Worm (Caenorhabditis elegans) whole organism, L4 larva: ENCODE measurements around the gene T14B4.20.
A peak's percentile ranks its signal among the peaks of the same experiment; 100 is the strongest.

ENCODE experiments used
- T20F7.1 ChIP-seq: fragments of 200-800 bp; sonication (Bioruptor generic); optimal IDR thresholded peaks from 2 replicates; lab custom pipeline; 2018; ENCODE audit warnings: mild to moderate bottlenecking, missing genetic modification characterization, missing compliant biosample characterization
- Y105C5A.15 ChIP-seq: fragments of 200-800 bp; sonication (Bioruptor generic); IDR thresholded peaks from 2 replicates; pipeline ENCODE4 v1.3.6; 2022; ENCODE audit warnings: missing genetic modification characterization, missing compliant biosample characterization
- Y48G9A.11 ChIP-seq: fragments of 200-800 bp; sonication (Bioruptor generic); IDR thresholded peaks from 2 replicates; pipeline ENCODE4 v1.3.6; 2022; ENCODE audit warnings: missing genetic modification reagents, missing genetic modification characterization, missing compliant biosample characterization
- Y75B8A.6 ChIP-seq: fragments of 200-800 bp; sonication (Bioruptor generic); IDR thresholded peaks from 2 replicates; pipeline ENCODE4 v1.3.6; 2022; ENCODE audit warnings: missing genetic modification reagents, missing genetic modification characterization, missing compliant biosample characterization
- ZK546.5 ChIP-seq, 2 experiments: sonication (generic microtip); optimal IDR thresholded peaks; 2 replicates each; lab custom pipeline; 2017; ENCODE audit warnings: missing biosample characterization in 2 of 2, missing genetic modification characterization in 2 of 2
- aha-1 ChIP-seq: fragments of 150-350 bp; peaks from one replicate; lab custom pipeline; 2014; ENCODE audit warnings: missing biosample characterization, missing genetic modification characterization
- aly-2 ChIP-seq: sonication (generic microtip); optimal IDR thresholded peaks from 2 replicates; lab custom pipeline; 2018; ENCODE audit warnings: missing biosample characterization, missing genetic modification characterization
- ama-1 ChIP-seq: fragments of 150-350 bp; optimal IDR thresholded peaks from 2 replicates; lab custom pipeline; 2014; ENCODE audit warnings: inconsistent platforms, mixed read lengths
- arid-1 ChIP-seq: fragments of 200-800 bp; sonication (Bioruptor generic); conservative IDR thresholded peaks from 2 replicates; pipeline ENCODE4 v1.3.6; 2022; ENCODE audit warnings: missing genetic modification reagents, missing genetic modification characterization, missing compliant biosample characterization
- attf-4 ChIP-seq: sonication (generic microtip); optimal IDR thresholded peaks from 3 replicates; lab custom pipeline; 2017; ENCODE audit warnings: missing biosample characterization, missing genetic modification characterization
- ces-1 ChIP-seq: fragments of 150-350 bp; sonication (generic microtip); optimal IDR thresholded peaks from 4 replicates; lab custom pipeline; 2014; ENCODE audit warnings: missing biosample characterization, missing genetic modification reagents, missing genetic modification characterization
- daf-12 ChIP-seq: fragments of 150-350 bp; optimal IDR thresholded peaks from 2 replicates; lab custom pipeline; 2014; ENCODE audit warnings: missing biosample characterization, missing genetic modification reagents, missing genetic modification characterization
- daf-16 ChIP-seq, 3 experiments: sonication (generic microtip); optimal IDR thresholded peaks; 2 replicates each; lab custom pipeline; 2016 to 2017; ENCODE audit warnings: missing genetic modification characterization in 3 of 3, missing genetic modification reagents in 3 of 3, mild to moderate bottlenecking in 2 of 3, missing compliant biosample characterization in 2 of 3, missing biosample characterization in 1 of 3, moderate library complexity in 1 of 3
- duxl-1 ChIP-seq: sonication (generic microtip); optimal IDR thresholded peaks from 2 replicates; lab custom pipeline; 2016; ENCODE audit warnings: mild to moderate bottlenecking, missing genetic modification characterization, moderate library complexity, missing compliant biosample characterization; ENCODE audit not compliant: poor library complexity
- dve-1 ChIP-seq: sonication (generic microtip); optimal IDR thresholded peaks from 2 replicates; lab custom pipeline; 2017; ENCODE audit warnings: antibody characterized with exemption, mild to moderate bottlenecking, missing genetic modification characterization, missing compliant biosample characterization; ENCODE audit not compliant: insufficient read depth
- egl-27 ChIP-seq: sonication (generic microtip); optimal IDR thresholded peaks from 3 replicates; lab custom pipeline; 2017; ENCODE audit warnings: missing biosample characterization, missing genetic modification reagents, missing genetic modification characterization
- fos-1 ChIP-seq: fragments of 150-350 bp; optimal IDR thresholded peaks from 2 replicates; lab custom pipeline; 2014; ENCODE audit warnings: missing biosample characterization, missing genetic modification characterization
- hmg-1.1 ChIP-seq: fragments of 200-800 bp; sonication (Bioruptor generic); IDR thresholded peaks from 2 replicates; pipeline ENCODE4 v1.3.6; 2022; ENCODE audit warnings: missing genetic modification reagents, missing genetic modification characterization, missing compliant biosample characterization
- lim-7 ChIP-seq: fragments of 200-800 bp; sonication (Bioruptor generic); IDR thresholded peaks from 2 replicates; pipeline ENCODE4 v1.3.6; 2022; ENCODE audit warnings: missing genetic modification characterization, missing compliant biosample characterization
- lin-1 ChIP-seq: fragments of 200-800 bp; sonication (Bioruptor generic); IDR thresholded peaks from 2 replicates; pipeline ENCODE4 v1.3.6; 2022; ENCODE audit warnings: missing genetic modification reagents, missing genetic modification characterization, missing compliant biosample characterization
- lin-29 ChIP-seq: fragments of 200-800 bp; sonication (Bioruptor generic); IDR thresholded peaks from 2 replicates; pipeline ENCODE4 v1.3.6; 2022; ENCODE audit warnings: missing genetic modification reagents, missing genetic modification characterization, missing compliant biosample characterization
- lin-38 ChIP-seq: fragments of 200-800 bp; sonication (Bioruptor generic); IDR thresholded peaks from 2 replicates; pipeline ENCODE4 v1.3.6; 2022; ENCODE audit warnings: missing genetic modification reagents, missing genetic modification characterization, missing compliant biosample characterization
- lir-3 ChIP-seq: sonication (generic microtip); optimal IDR thresholded peaks from 2 replicates; lab custom pipeline; 2016; ENCODE audit warnings: mild to moderate bottlenecking, missing genetic modification characterization, missing compliant biosample characterization
- nhr-102 ChIP-seq: sonication (generic microtip); optimal IDR thresholded peaks from 2 replicates; lab custom pipeline; 2016; ENCODE audit warnings: mild to moderate bottlenecking, missing genetic modification characterization, moderate library complexity, missing compliant biosample characterization
- nhr-237 ChIP-seq: sonication (generic microtip); optimal IDR thresholded peaks from 2 replicates; lab custom pipeline; 2017; ENCODE audit warnings: missing biosample characterization, missing genetic modification characterization
- nhr-28 ChIP-seq: fragments of 150-350 bp; optimal IDR thresholded peaks from 2 replicates; lab custom pipeline; 2014; ENCODE audit warnings: missing biosample characterization, missing genetic modification characterization
- nhr-48 ChIP-seq: sonication (generic microtip); optimal IDR thresholded peaks from 2 replicates; lab custom pipeline; 2016; ENCODE audit warnings: mild to moderate bottlenecking, missing genetic modification characterization, missing compliant biosample characterization
- pha-4 ChIP-seq, 2 experiments: fragments of 150-350 bp in 1 of 2; fragments of 200-800 bp in 1 of 2; sonication (Bioruptor generic) in 1 of 2; IDR thresholded peaks in 1 of 2; optimal IDR thresholded peaks in 1 of 2; 2 replicates each; pipeline versions ENCODE4 v1.3.6 to Lab custom; 2014 to 2022; ENCODE audit warnings: missing genetic modification characterization in 2 of 2, missing genetic modification reagents in 2 of 2, missing biosample characterization in 1 of 2, missing compliant biosample characterization in 1 of 2
- php-3 ChIP-seq: fragments of 200-800 bp; sonication (Bioruptor generic); IDR thresholded peaks from 2 replicates; pipeline ENCODE4 v1.3.6; 2022; ENCODE audit warnings: missing genetic modification reagents, missing genetic modification characterization, missing compliant biosample characterization
- spr-1 ChIP-seq: sonication (generic microtip); optimal IDR thresholded peaks from 2 replicates; lab custom pipeline; 2016; ENCODE audit warnings: mild to moderate bottlenecking, missing genetic modification characterization, missing compliant biosample characterization
- unc-39 ChIP-seq: sonication (generic microtip); optimal IDR thresholded peaks from 2 replicates; lab custom pipeline; 2017; ENCODE audit warnings: missing biosample characterization, missing genetic modification characterization
- unc-62 ChIP-seq, 3 experiments: fragments of 150-350 bp in 1 of 3; sonication (generic microtip); optimal IDR thresholded peaks in 2 of 3; peaks in 1 of 3; 1 replicate in 1 of 3; 2 replicates in 2 of 3; lab custom pipeline; 2014 to 2017; ENCODE audit warnings: missing biosample characterization in 3 of 3, missing genetic modification characterization in 3 of 3, missing genetic modification reagents in 3 of 3, missing genotype in 1 of 3
- vab-7 ChIP-seq: fragments of 200-800 bp; sonication (Bioruptor generic); IDR thresholded peaks from 2 replicates; pipeline ENCODE4 v1.3.6; 2022; ENCODE audit warnings: missing genetic modification reagents, missing genetic modification characterization, missing compliant biosample characterization
- zfp-2 ChIP-seq: sonication (generic microtip); optimal IDR thresholded peaks from 2 replicates; lab custom pipeline; 2016; ENCODE audit warnings: mild to moderate bottlenecking, missing genetic modification characterization, missing compliant biosample characterization
- zip-2 ChIP-seq: fragments of 150-350 bp; optimal IDR thresholded peaks from 2 replicates; lab custom pipeline; 2014; ENCODE audit warnings: missing biosample characterization, missing genetic modification characterization
- ztf-11 ChIP-seq: fragments of 150-350 bp; optimal IDR thresholded peaks from 2 replicates; lab custom pipeline; 2014; ENCODE audit warnings: missing biosample characterization, missing genetic modification characterization

The T14B4.20 gene

DNA sequence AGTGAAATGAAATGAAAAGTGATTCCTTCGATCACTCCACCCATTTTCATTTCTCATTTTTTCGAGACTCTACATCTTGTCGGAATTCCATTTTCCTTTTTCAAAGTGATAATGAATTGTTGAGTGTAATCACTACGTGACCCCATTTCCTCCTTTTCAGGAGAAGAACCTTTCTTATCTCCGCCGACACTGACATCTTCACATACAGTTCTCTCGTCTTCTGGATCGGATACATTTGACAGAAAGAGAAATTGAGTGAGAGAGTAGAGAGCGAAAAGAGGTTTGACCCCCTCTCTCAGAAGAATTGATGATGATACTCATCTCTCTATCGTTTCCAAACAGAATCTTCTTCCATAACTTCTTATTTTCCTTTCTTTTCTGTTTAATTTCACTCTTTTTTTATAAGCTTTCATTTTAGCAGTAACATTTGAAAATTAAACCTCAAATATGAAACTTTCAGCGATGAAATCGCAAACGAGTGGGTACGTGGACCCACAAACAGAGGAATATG, 2.8 kb upstream of the T14B4.20 start, which contains the start of gene dpy-2:
Gene dpy-2 (plus strand): TSS at position 461 of the 511 bp plus-strand sequence.
- TF ChIP-seq nhr-28 (tag; lab: Kevin White, UChicago) (peak; percentile 13), unc-62 (GFP tag; optimal IDR thresholded peaks at IDR 0.05 in 1 of 2; lab: Kevin White, UChicago) (peak in 1 of 2 experiments; percentile 61), unc-62 (tag; optimal IDR thresholded peaks at IDR 0.05; lab: Kevin White, UChicago) (no peak), aha-1 (peak; percentile 42), nhr-48 (tag; lab: Kevin White, UChicago) (no peak)

DNA sequence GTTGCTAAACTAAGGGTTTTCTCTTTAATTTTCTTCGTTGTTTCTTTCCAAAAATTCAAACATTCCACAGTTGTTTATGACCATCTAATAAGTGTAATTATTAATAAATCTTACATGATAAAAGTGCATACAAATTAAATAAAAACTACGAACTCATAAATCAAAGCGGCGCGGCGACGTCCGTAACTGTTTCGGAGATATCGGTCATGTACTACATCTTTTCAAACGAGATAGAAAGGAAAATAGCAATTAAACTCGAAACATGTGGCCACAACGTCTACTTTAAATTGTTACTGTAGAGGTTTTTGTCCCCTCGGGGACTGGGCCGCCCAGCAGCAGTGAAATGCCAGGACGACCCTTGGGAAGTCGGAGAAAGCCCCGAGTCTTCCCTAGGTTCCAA, 848 bp upstream of the T14B4.20 start:
- TF ChIP-seq ces-1 (GFP tag; lab: Kevin White, UChicago) (no peak), spr-1 (no peak), hmg-1.1 (GFP tag; lab: Robert Waterston, UW) (no peak), lir-3 (tag; lab: Kevin White, UChicago) (no peak), Y105C5A.15 (GFP tag; lab: Robert Waterston, UW) (no peak), ztf-11 (tag; lab: Kevin White, UChicago) (no peak)

DNA sequence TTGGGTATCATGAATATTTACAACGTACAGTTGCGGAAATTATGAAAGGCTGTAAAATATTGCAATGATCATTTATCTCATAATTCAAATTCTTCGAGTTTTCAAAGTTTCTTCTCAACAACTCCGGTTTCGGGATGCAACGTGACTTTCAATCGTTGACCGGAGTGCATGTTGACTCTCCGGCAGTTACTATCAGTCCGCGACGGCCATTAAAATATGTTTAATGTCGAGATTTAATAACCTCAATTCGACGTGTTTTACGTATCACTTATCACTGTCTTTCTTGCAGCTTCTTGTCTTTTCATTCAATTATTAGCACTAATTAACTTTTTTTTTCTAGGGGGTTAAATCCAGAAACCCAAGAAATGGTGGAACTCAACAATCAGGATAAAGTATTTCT, 1.5 kb downstream of the T14B4.20 start, which contains the start of gene tsp-10:
Gene tsp-10 (plus strand): TSS at position 366 of the 400 bp plus-strand sequence.
- TF ChIP-seq zip-2 (tag; lab: Kevin White, UChicago), result no peak
- TF ChIP-seq lin-29 (GFP tag; lab: Robert Waterston, UW), result no peak
- 0 out of 2 replicates have a peak, but pooled peaks have one; percentile 37 for TF ChIP-seq php-3 (GFP tag; lab: Robert Waterston, UW)
- TF ChIP-seq T20F7.1, result no peak
- TF ChIP-seq dve-1 (tag; lab: Kevin White, UChicago), result peak; percentile 30
- TF ChIP-seq hmg-1.1 (GFP tag; lab: Robert Waterston, UW), result no peak
- no peak for TF ChIP-seq lin-38
- TF ChIP-seq vab-7, result no peak
- no peak for TF ChIP-seq nhr-102 (tag; lab: Kevin White, UChicago)
- no peak for TF ChIP-seq lim-7 (GFP tag; lab: Robert Waterston, UW)
- TF ChIP-seq fos-1, result no peak
- peak; percentile 4 for TF ChIP-seq nhr-28 (tag; lab: Kevin White, UChicago)
- TF ChIP-seq unc-39 (tag; lab: Kevin White, UChicago), result no peak
- TF ChIP-seq Y48G9A.11 (GFP tag; lab: Robert Waterston, UW), result no peak
- TF ChIP-seq pha-4 (GFP tag; IDR thresholded peaks at IDR 0.05; lab: Robert Waterston, UW), result no peak
- no peak for TF ChIP-seq pha-4 (tag; optimal IDR thresholded peaks at IDR 0.05; lab: Kevin White, UChicago)
- TF ChIP-seq lin-1 (GFP tag; lab: Robert Waterston, UW), result no peak
- TF ChIP-seq aha-1, result no peak
- no peak for TF ChIP-seq attf-4 (tag; lab: Kevin White, UChicago)
- TF ChIP-seq ama-1 (lab: Kevin White, UChicago), result no peak
- no peak for TF ChIP-seq egl-27 (tag; lab: Kevin White, UChicago)
- TF ChIP-seq aly-2 (tag; lab: Kevin White, UChicago), result no peak
- TF ChIP-seq zfp-2 (tag; lab: Kevin White, UChicago), result no peak
- no peak for TF ChIP-seq nhr-237 (tag; lab: Kevin White, UChicago)
- TF ChIP-seq Y75B8A.6 (GFP tag; lab: Robert Waterston, UW), result no peak
- no peak for TF ChIP-seq arid-1 (GFP tag; lab: Robert Waterston, UW)
- no peak for TF ChIP-seq ZK546.5 (tag; optimal IDR thresholded peaks at IDR 0.05; lab: Kevin White, UChicago)
- TF ChIP-seq ztf-11 (tag; lab: Kevin White, UChicago), result no peak
- no peak for TF ChIP-seq daf-12 (tag; lab: Kevin White, UChicago)
- no peak for TF ChIP-seq daf-16 (GFP tag; optimal IDR thresholded peaks at IDR 0.05; lab: Kevin White, UChicago)
- peak; percentile 65 for TF ChIP-seq daf-16 (tag; optimal IDR thresholded peaks at IDR 0.05; lab: Kevin White, UChicago)
- no peak for TF ChIP-seq duxl-1 (tag; lab: Kevin White, UChicago)
- TF ChIP-seq, all 104 proteins: peak for 4
